Fruit fly (Drosophila melanogaster) whole organism, embryonic: ENCODE measurements around the gene Neurl4.

Source experiments
- CG10209 ChIP-seq: fragments of 200-800 bp; sonication (Bioruptor generic); optimal IDR thresholded peaks from 3 replicates; lab custom pipeline; 2017; ENCODE audit warnings: missing biosample characterization, mild to moderate bottlenecking, missing genetic modification characterization, missing genetic modification reagents
- CG1024 ChIP-seq: fragments of 200-800 bp; sonication (Bioruptor generic); IDR thresholded peaks from 2 replicates; pipeline ENCODE4 v1.3.6; 2022; ENCODE audit warnings: missing biosample characterization, missing genetic modification characterization
- CG10321 ChIP-seq: fragments of 200-800 bp; sonication (Bioruptor generic); IDR thresholded peaks from 2 replicates; pipeline ENCODE4 v1.3.6; 2022; ENCODE audit warnings: missing biosample characterization, missing genetic modification characterization
- CG11085 ChIP-seq: fragments of 200-800 bp; sonication (Bioruptor generic); IDR thresholded peaks from 2 replicates; pipeline ENCODE4 v1.3.6; 2022; ENCODE audit warnings: missing biosample characterization, missing genetic modification characterization
- CG17612 ChIP-seq: fragments of 200-800 bp; sonication (Bioruptor generic); IDR thresholded peaks from 2 replicates; pipeline ENCODE4 v1.3.6; 2022; ENCODE audit warnings: missing biosample characterization, missing genetic modification characterization
- CG18011 ChIP-seq: fragments of 200-800 bp; sonication (Bioruptor generic); optimal IDR thresholded peaks from 2 replicates; lab custom pipeline; 2017; ENCODE audit warnings: missing biosample characterization, missing genetic modification characterization, mild to moderate bottlenecking, moderate library complexity, missing genotype
- CG2202 ChIP-seq: fragments of 200-800 bp; sonication (Bioruptor generic); optimal IDR thresholded peaks from 2 replicates; lab custom pipeline; 2018; ENCODE audit warnings: missing biosample characterization, mild to moderate bottlenecking, missing genetic modification characterization
- CG2678 ChIP-seq: fragments of 200-800 bp; sonication (Bioruptor generic); optimal IDR thresholded peaks from 3 replicates; lab custom pipeline; 2019; ENCODE audit warnings: missing biosample characterization, mild to moderate bottlenecking, missing genetic modification characterization, moderate library complexity
- CG31365 ChIP-seq: fragments of 200-800 bp; sonication (Bioruptor generic); optimal IDR thresholded peaks from 2 replicates; lab custom pipeline; 2018; ENCODE audit warnings: missing biosample characterization, mild to moderate bottlenecking, missing genetic modification characterization
- CG4328 ChIP-seq: fragments of 200-800 bp; sonication (Bioruptor generic); optimal IDR thresholded peaks from 3 replicates; lab custom pipeline; 2017; ENCODE audit warnings: missing biosample characterization, missing genetic modification reagents, missing genetic modification characterization
- CG4360 ChIP-seq: fragments of 200-800 bp; sonication (Bioruptor generic); IDR thresholded peaks from 2 replicates; pipeline ENCODE4 v1.3.6; 2022; ENCODE audit warnings: missing biosample characterization, missing genetic modification characterization
- CG6765 ChIP-seq: fragments of 200-800 bp; sonication (Bioruptor generic); optimal IDR thresholded peaks from 3 replicates; lab custom pipeline; 2017; ENCODE audit warnings: missing biosample characterization, mild to moderate bottlenecking, missing genetic modification characterization
- CG6813 ChIP-seq: fragments of 200-800 bp; sonication (Bioruptor generic); optimal IDR thresholded peaks from 2 replicates; lab custom pipeline; 2017; ENCODE audit warnings: missing biosample characterization, missing genetic modification characterization, mild to moderate bottlenecking, moderate library complexity, missing genetic modification reagents
- CG8290 ChIP-seq, 3 experiments: fragments of 200-800 bp; sonication (Bioruptor generic); optimal IDR thresholded peaks; 2 replicates each; lab custom pipeline; 2016 to 2019; ENCODE audit warnings: missing biosample characterization in 3 of 3, missing genetic modification characterization in 3 of 3, mild to moderate bottlenecking in 2 of 3, moderate library complexity in 1 of 3
- CG9215 ChIP-seq: fragments of 200-800 bp; sonication (Bioruptor generic); IDR thresholded peaks from 2 replicates; pipeline ENCODE4 v1.3.6; 2022; ENCODE audit warnings: missing biosample characterization, missing genetic modification characterization
- CG9437 ChIP-seq: fragments of 200-800 bp; sonication (Bioruptor generic); optimal IDR thresholded peaks from 2 replicates; lab custom pipeline; 2018; ENCODE audit warnings: missing biosample characterization, mild to moderate bottlenecking, missing genetic modification characterization
- CG9727 ChIP-seq: fragments of 200-800 bp; sonication (Bioruptor generic); optimal IDR thresholded peaks from 3 replicates; lab custom pipeline; 2017; ENCODE audit warnings: missing biosample characterization, mild to moderate bottlenecking, missing genetic modification characterization
- CTCF ChIP-seq: fragments of 200-800 bp; sonication (Bioruptor generic); optimal IDR thresholded peaks from 2 replicates; lab custom pipeline; 2017; ENCODE audit warnings: missing biosample characterization, mild to moderate bottlenecking, missing genetic modification characterization, moderate library complexity
- Dfd ChIP-seq, 2 experiments: fragments of >200 bp; optimal IDR thresholded peaks; 2 replicates each; lab custom pipeline; 2017; ENCODE audit warnings: missing biosample characterization in 2 of 2, missing genetic modification characterization in 2 of 2
- Dp ChIP-seq: fragments of 200-800 bp; sonication (Bioruptor generic); optimal IDR thresholded peaks from 2 replicates; lab custom pipeline; 2018; ENCODE audit warnings: missing biosample characterization, mild to moderate bottlenecking, missing genetic modification characterization, moderate library complexity
- HLH3B ChIP-seq: fragments of 200-800 bp; sonication (Bioruptor generic); IDR thresholded peaks from 2 replicates; pipeline ENCODE4 v1.3.6; 2022; ENCODE audit warnings: missing biosample characterization, missing genetic modification characterization
- Hsf ChIP-seq: fragments of 200-800 bp; sonication (Bioruptor generic); optimal IDR thresholded peaks from 3 replicates; lab custom pipeline; 2016; ENCODE audit warnings: missing biosample characterization, missing genetic modification characterization
- Lhr ChIP-seq: fragments of 200-800 bp; sonication (Bioruptor generic); optimal IDR thresholded peaks from 3 replicates; lab custom pipeline; 2017; ENCODE audit warnings: mild to moderate bottlenecking, missing biosample characterization, missing genetic modification reagents, missing genetic modification characterization
- Mad ChIP-seq: fragments of 200-800 bp; sonication (Bioruptor generic); optimal IDR thresholded peaks from 2 replicates; lab custom pipeline; 2016; ENCODE audit warnings: missing biosample characterization, missing genetic modification characterization
- Oaz ChIP-seq: fragments of 200-800 bp; sonication (Bioruptor generic); IDR thresholded peaks from 2 replicates; pipeline ENCODE4 v1.3.6; 2022; ENCODE audit warnings: missing biosample characterization, missing genetic modification characterization
- Spps ChIP-seq: fragments of 200-800 bp; sonication (Bioruptor generic); optimal IDR thresholded peaks from 2 replicates; lab custom pipeline; 2018; ENCODE audit warnings: missing biosample characterization, mild to moderate bottlenecking, missing genetic modification characterization
- ab ChIP-seq: fragments of 200-800 bp; sonication (Bioruptor generic); optimal IDR thresholded peaks from 2 replicates; lab custom pipeline; 2016; ENCODE audit warnings: missing biosample characterization, missing genetic modification characterization
- bab2 ChIP-seq: fragments of 200-800 bp; sonication (Bioruptor generic); optimal IDR thresholded peaks from 2 replicates; lab custom pipeline; 2016; ENCODE audit warnings: missing biosample characterization, missing genetic modification characterization
- cad ChIP-seq: fragments of >200 bp; optimal IDR thresholded peaks from 2 replicates; lab custom pipeline; 2017; ENCODE audit warnings: missing biosample characterization, missing genetic modification characterization
- caup ChIP-seq: fragments of 200-800 bp; sonication (Bioruptor generic); optimal IDR thresholded peaks from 3 replicates; lab custom pipeline; 2017; ENCODE audit warnings: missing biosample characterization, mild to moderate bottlenecking, missing genetic modification characterization, moderate library complexity; ENCODE audit not compliant: severe bottlenecking
- cg ChIP-seq: fragments of 200-800 bp; sonication (Bioruptor generic); optimal IDR thresholded peaks from 3 replicates; lab custom pipeline; 2019; ENCODE audit warnings: missing biosample characterization, mild to moderate bottlenecking, missing genetic modification characterization, moderate library complexity
- corto ChIP-seq: fragments of 200-800 bp; sonication (Bioruptor generic); optimal IDR thresholded peaks from 2 replicates; lab custom pipeline; 2016; ENCODE audit warnings: missing biosample characterization, mild to moderate bottlenecking, missing genetic modification characterization, moderate library complexity
- croc ChIP-seq: fragments of 200-800 bp; sonication (Bioruptor generic); conservative IDR thresholded peaks from 3 replicates; pipeline ENCODE4 v1.3.6; 2022; ENCODE audit warnings: missing biosample characterization, missing genetic modification characterization
- dm ChIP-seq: fragments of 200-800 bp; sonication (Bioruptor generic); optimal IDR thresholded peaks from 3 replicates; lab custom pipeline; 2016; ENCODE audit warnings: missing biosample characterization, missing genetic modification characterization
- exex ChIP-seq: fragments of 200-800 bp; sonication (Bioruptor generic); optimal IDR thresholded peaks from 4 replicates; lab custom pipeline; 2018; ENCODE audit warnings: missing biosample characterization, mild to moderate bottlenecking, missing genetic modification characterization, moderate library complexity
- gcm ChIP-seq: fragments of 200-800 bp; sonication (Bioruptor generic); optimal IDR thresholded peaks from 2 replicates; lab custom pipeline; 2019; ENCODE audit warnings: missing biosample characterization, mild to moderate bottlenecking, missing genetic modification characterization, moderate library complexity
- hb ChIP-seq: fragments of 200-800 bp; sonication (Bioruptor generic); IDR thresholded peaks from 3 replicates; pipeline ENCODE4 v1.3.6; 2022; ENCODE audit warnings: missing biosample characterization, missing genetic modification characterization; ENCODE audit not compliant: partially characterized antibody
- odd ChIP-seq: fragments of 200-800 bp; sonication (Bioruptor generic); optimal IDR thresholded peaks from 2 replicates; lab custom pipeline; 2017; ENCODE audit warnings: missing biosample characterization, mild to moderate bottlenecking, missing genetic modification characterization
- otp ChIP-seq: fragments of 200-800 bp; sonication (Bioruptor generic); IDR thresholded peaks from 3 replicates; pipeline ENCODE4, ENCODE4 v1.3.6; 2022; ENCODE audit warnings: missing biosample characterization, missing genetic modification characterization
- rib ChIP-seq: fragments of 200-800 bp; sonication (Bioruptor generic); IDR thresholded peaks from 2 replicates; pipeline ENCODE4 v1.3.6; 2022; ENCODE audit warnings: missing biosample characterization, missing genetic modification characterization
- tin ChIP-seq: fragments of 200-800 bp; sonication (Bioruptor generic); optimal IDR thresholded peaks from 3 replicates; lab custom pipeline; 2016; ENCODE audit warnings: missing biosample characterization, missing genetic modification characterization
- tll ChIP-seq, 2 experiments: fragments of 200-800 bp in 1 of 2; fragments of >200 bp in 1 of 2; sonication (Bioruptor generic) in 1 of 2; optimal IDR thresholded peaks; 2 replicates each; lab custom pipeline; 2017 to 2019; ENCODE audit warnings: missing biosample characterization in 2 of 2, missing genetic modification characterization in 2 of 2, mild to moderate bottlenecking in 1 of 2, moderate library complexity in 1 of 2
- vnd ChIP-seq: fragments of 200-800 bp; sonication (Bioruptor generic); IDR thresholded peaks from 3 replicates; pipeline ENCODE4 v1.3.6; 2022; ENCODE audit warnings: missing biosample characterization, missing genetic modification characterization; ENCODE audit not compliant: partially characterized antibody
- wek ChIP-seq: fragments of 200-800 bp; sonication (Bioruptor generic); optimal IDR thresholded peaks from 3 replicates; lab custom pipeline; 2018; ENCODE audit warnings: missing biosample characterization, mild to moderate bottlenecking, missing genetic modification characterization, moderate library complexity

The Neurl4 gene

DNA sequence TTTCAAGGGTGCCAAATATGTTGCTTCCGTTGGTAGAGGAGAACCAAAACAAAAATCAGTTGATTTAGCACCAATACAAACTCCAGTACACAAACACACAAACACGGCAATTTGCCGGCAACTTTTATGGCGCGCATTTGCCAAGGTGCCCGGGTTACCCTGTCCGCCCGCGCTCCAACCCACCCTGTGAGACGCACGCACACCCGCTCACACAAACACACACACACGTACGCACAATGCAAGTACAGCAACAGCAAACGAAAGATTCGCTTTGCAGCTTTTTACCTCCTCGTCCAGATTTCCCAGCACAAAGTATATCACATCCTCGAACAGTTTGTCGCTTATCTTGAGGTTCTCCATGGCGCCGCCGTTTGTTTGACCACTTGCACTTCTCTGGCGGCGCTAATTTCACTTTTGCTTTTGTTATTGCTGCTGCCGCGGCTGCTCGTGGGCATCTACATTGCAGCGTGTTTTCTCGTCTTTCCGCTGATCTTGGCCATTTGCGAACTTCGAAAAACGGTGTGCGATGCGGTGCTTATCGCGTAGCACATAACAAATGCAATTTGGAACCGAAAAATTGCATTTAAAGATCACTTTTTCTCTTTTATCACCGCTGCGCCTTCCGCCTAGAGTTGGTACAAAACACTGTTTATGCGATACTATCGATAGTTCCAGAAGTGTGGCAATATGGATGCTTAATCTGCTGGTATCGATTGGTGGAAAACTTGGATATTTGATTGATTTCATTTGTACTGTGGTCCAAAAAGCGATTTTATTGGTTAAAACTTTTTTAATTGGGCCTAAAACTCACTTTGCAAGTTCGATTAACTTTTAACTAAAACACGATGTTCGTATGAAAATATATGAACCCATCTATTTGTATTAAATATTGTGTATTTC lies 21.0 kb downstream of the Neurl4 start, which contains the start of gene Ptip (continued):
- no peak for TF ChIP-seq CG10209 (GFP tag; lab: Kevin White, UChicago)
- peak; percentile 70 for TF ChIP-seq caup (GFP tag; lab: Kevin White, UChicago)
- peak; percentile 22 for TF ChIP-seq CG6765 (GFP tag; lab: Kevin White, UChicago)
- peak; percentile 95 for TF ChIP-seq cad
- TF ChIP-seq Spps (tag; lab: Kevin White, UChicago), result no peak
- TF ChIP-seq vnd (GFP tag; lab: Robert Waterston, UW), result peak; percentile 96
- peak; percentile 94 for TF ChIP-seq hb
- no peak for TF ChIP-seq CG2678 (tag; lab: Kevin White, UChicago)
- peak; percentile 39; the same call in 1 of the 2 replicates for TF ChIP-seq HLH3B (GFP tag; lab: Robert Waterston, UW)
- no peak for TF ChIP-seq CG10321 (GFP tag; lab: Robert Waterston, UW)
- peak; percentile 36; the same call in 1 of the 2 replicates for TF ChIP-seq CG4360 (GFP tag; lab: Robert Waterston, UW)
- no peak for TF ChIP-seq gcm (GFP tag; lab: Kevin White, UChicago)
- peak; percentile 83 for TF ChIP-seq Dp
- peak; percentile 24; the same call in 1 of the 2 replicates for TF ChIP-seq CG11085 (GFP tag; lab: Robert Waterston, UW)
- TF ChIP-seq tin (GFP tag; lab: Kevin White, UChicago), result no peak
- TF ChIP-seq Lhr, result peak; percentile 29
- TF ChIP-seq wek, result peak; percentile 80
- TF ChIP-seq CG2202 (tag; lab: Kevin White, UChicago), result peak; percentile 16
- peak; percentile 54 for TF ChIP-seq CG6813 (GFP tag; lab: Kevin White, UChicago)
- TF ChIP-seq ab (GFP tag; lab: Kevin White, UChicago), result no peak
- peak; percentile 13 for TF ChIP-seq CG9727
- no peak for TF ChIP-seq Oaz (GFP tag; lab: Robert Waterston, UW)
- no peak for TF ChIP-seq CG4328 (GFP tag; lab: Kevin White, UChicago)
- TF ChIP-seq CTCF (GFP tag; lab: Kevin White, UChicago), result no peak
- TF ChIP-seq dm (GFP tag; lab: Kevin White, UChicago), result peak; percentile 48
- no peak for TF ChIP-seq corto (GFP tag; lab: Kevin White, UChicago)
- TF ChIP-seq CG17612, result no peak

DNA sequence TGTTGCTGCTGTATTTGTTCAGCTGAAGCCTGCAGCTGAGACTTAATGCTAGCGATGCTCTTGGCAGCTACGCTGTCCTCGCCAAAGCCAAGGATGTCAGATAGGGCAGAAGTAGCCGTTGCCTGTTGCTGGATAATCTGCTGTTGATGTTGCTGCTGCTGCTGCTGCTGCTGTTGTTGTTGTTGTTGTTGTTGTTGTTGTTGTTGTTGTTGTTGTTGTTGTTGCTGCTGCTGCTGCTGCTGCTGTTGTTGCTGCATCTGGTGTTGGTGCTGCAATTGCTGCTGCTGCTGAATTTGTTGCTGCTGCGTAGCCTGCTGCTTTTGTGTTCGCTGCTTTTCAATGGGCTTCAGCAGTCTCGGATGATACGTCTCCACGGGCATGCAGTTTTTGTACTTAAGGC lies 22.1 kb downstream of the Neurl4 start:
- peak; percentile 64 for TF ChIP-seq CG4360 (GFP tag; lab: Robert Waterston, UW)
- TF ChIP-seq Dfd (GFP tag; optimal IDR thresholded peaks at IDR 0.05; lab: Kevin White, UChicago), result peak in 1 of 2 experiments; percentile 44
- TF ChIP-seq CG31365 (tag; lab: Kevin White, UChicago), result no peak
- TF ChIP-seq, all 482 proteins: peak for 2

DNA sequence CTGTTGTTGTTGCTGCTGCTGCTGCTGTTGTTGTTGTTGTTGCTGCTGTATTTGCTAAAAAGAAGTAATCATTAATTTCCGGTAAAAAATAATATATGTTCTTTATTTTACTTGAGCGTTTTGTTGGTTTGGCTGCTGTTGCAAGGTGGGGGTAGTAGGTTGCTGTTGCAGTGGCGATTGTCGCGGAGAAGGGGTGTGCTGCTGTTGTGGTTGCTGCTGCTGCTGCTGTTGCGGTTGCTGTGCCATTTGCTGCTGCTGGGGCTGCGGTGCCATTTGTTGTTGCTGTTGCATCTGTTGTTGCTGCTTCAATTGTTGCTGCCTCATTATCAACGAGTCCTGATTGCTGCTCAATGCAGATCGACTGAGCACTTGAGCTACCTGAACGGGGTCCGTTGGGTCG lies 24.0 kb downstream of the Neurl4 start:
- TF ChIP-seq Dfd (GFP tag; optimal IDR thresholded peaks at IDR 0.05; lab: Kevin White, UChicago), result peak in 1 of 2 experiments; percentile 77
- TF ChIP-seq CG4360 (GFP tag; lab: Robert Waterston, UW), result peak; percentile 37; the same call in 1 of the 2 replicates
- no peak for TF ChIP-seq Mad (GFP tag; lab: Kevin White, UChicago)

DNA sequence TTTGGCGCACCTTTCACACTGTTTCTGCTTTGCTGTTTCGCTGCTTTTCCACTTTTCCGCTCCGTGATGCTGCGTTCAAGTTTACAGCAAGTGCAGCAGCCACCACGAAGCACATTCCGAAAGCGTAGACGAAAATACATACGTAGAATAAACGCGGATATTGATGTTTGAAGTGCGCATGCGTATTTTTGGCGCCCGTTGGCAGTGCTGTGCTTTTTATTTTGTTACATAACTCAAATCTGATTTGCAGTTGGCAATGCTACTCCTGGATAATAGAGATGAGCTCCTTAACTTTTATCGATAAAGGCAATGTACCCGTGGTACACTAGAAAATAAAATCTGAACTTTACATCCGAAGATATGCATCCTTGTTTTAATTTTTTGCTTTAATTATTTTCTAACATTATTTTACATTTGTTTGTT lies 43.0 kb downstream of the Neurl4 start:
- TF ChIP-seq CG9215 (GFP tag; lab: Robert Waterston, UW), result peak; percentile 95
- TF ChIP-seq tll (GFP tag; optimal IDR thresholded peaks at IDR 0.05; lab: Kevin White, UChicago), result no peak
- no peak for TF ChIP-seq odd
- no peak for TF ChIP-seq exex (tag; lab: Kevin White, UChicago)
- no peak for TF ChIP-seq CG1024
- TF ChIP-seq CG9437 (GFP tag; lab: Kevin White, UChicago), result no peak
- TF ChIP-seq cg, result peak; percentile 61
- no peak for TF ChIP-seq rib (GFP tag; lab: Robert Waterston, UW)
- TF ChIP-seq CG8290 (GFP tag; optimal IDR thresholded peaks at IDR 0.05; lab: Kevin White, UChicago), result no peak
- no peak for TF ChIP-seq CG8290 (tag; optimal IDR thresholded peaks at IDR 0.05; lab: Kevin White, UChicago)
- TF ChIP-seq otp (GFP tag; lab: Robert Waterston, UW), result no peak
- no peak for TF ChIP-seq bab2 (GFP tag; lab: Kevin White, UChicago)
- TF ChIP-seq CG18011 (GFP tag; lab: Kevin White, UChicago), result no peak
- TF ChIP-seq croc (GFP tag; lab: Robert Waterston, UW), result no peak
- no peak for TF ChIP-seq Hsf (GFP tag; lab: Kevin White, UChicago)
